Fruit fly (Drosophila melanogaster): Measurements from ENCODE around the gene Efa6.

Efa6 gene

dm6 chr3R:22547585-22548022 is 40.0 kb upstream of the Efa6 start, which contains the start of gene AdipoR (continued):
- no peak for TF ChIP-seq CG7786 (GFP tag; optimal IDR thresholded peaks at IDR 0.05)
- peak; percentile 7 for TF ChIP-seq CG7987 (GFP tag; optimal IDR thresholded peaks at IDR 0.05)
- no peak for TF ChIP-seq rib (GFP tag; IDR thresholded peaks at IDR 0.05)
- peak; percentile 91 for TF ChIP-seq Med (GFP tag)
- TF ChIP-seq eyg (GFP tag; optimal IDR thresholded peaks at IDR 0.05), result no peak
- no peak for TF ChIP-seq otp (GFP tag; IDR thresholded peaks at IDR 0.05)
- TF ChIP-seq Dref (GFP tag; IDR thresholded peaks at IDR 0.05), result peak; percentile 51
- no peak for TF ChIP-seq tgo (GFP tag; IDR thresholded peaks at IDR 0.05)
- no peak for TF ChIP-seq CG5245 (GFP tag; optimal IDR thresholded peaks at IDR 0.05)
- no peak for TF ChIP-seq slp2 (GFP tag; optimal IDR thresholded peaks at IDR 0.05)
- TF ChIP-seq gfzf (GFP tag; optimal IDR thresholded peaks at IDR 0.05), result peak; percentile 97
- no peak for TF ChIP-seq CG16863 (GFP tag; optimal IDR thresholded peaks at IDR 0.05)
- no peak for TF ChIP-seq lmd (GFP tag; IDR thresholded peaks at IDR 0.05)
- TF ChIP-seq knrl (GFP tag; IDR thresholded peaks at IDR 0.05; ENCODE audit: partially characterized antibody), result peak; percentile 55
- no peak for TF ChIP-seq lov (optimal IDR thresholded peaks at IDR 0.05)
- TF ChIP-seq lov (GFP tag; IDR thresholded peaks at IDR 0.05), result no peak
- TF ChIP-seq Oli (tag; optimal IDR thresholded peaks at IDR 0.05), result no peak
- TF ChIP-seq Xrp1 (GFP tag; IDR thresholded peaks at IDR 0.05), result peak; percentile 23; the same call in 1 of the 2 replicates
- peak; percentile 9; the same call in 1 of the 2 replicates for TF ChIP-seq aop (GFP tag; IDR thresholded peaks at IDR 0.05)
- peak; percentile 84 for TF ChIP-seq MBD-R2 (GFP tag; IDR thresholded peaks at IDR 0.05)
- peak; percentile 24 for TF ChIP-seq exex (tag; optimal IDR thresholded peaks at IDR 0.05)
- peak; percentile 16 for TF ChIP-seq bab2 (GFP tag; optimal IDR thresholded peaks at IDR 0.05)
- no peak for TF ChIP-seq CG13123 (GFP tag; optimal IDR thresholded peaks at IDR 0.05)
- TF ChIP-seq HmgD (GFP tag; optimal IDR thresholded peaks at IDR 0.05), result peak; percentile 33
- TF ChIP-seq Nf-YA (GFP tag; IDR thresholded peaks at IDR 0.05), result no peak
- TF ChIP-seq CG17186 (GFP tag; optimal IDR thresholded peaks at IDR 0.05), result peak; percentile 84
- TF ChIP-seq fu2 (GFP tag; optimal IDR thresholded peaks at IDR 0.05), result no peak
- TF ChIP-seq mam (GFP tag; optimal IDR thresholded peaks at IDR 0.05), result no peak
- TF ChIP-seq psq (GFP tag; optimal IDR thresholded peaks at IDR 0.05), result no peak
- TF ChIP-seq CG8478 (optimal IDR thresholded peaks at IDR 0.05), result no peak
- no peak for TF ChIP-seq pb (GFP tag; optimal IDR thresholded peaks at IDR 0.05)
- TF ChIP-seq pho (GFP tag; optimal IDR thresholded peaks at IDR 0.05), result no peak
- peak in 1 of 2 experiments; percentile 5 for TF ChIP-seq Pdp1 (GFP tag; optimal IDR thresholded peaks at IDR 0.05)
- peak; percentile 36 for TF ChIP-seq lilli (GFP tag; optimal IDR thresholded peaks at IDR 0.05)
- TF ChIP-seq CG15696 (tag; optimal IDR thresholded peaks at IDR 0.05), result no peak
- no peak for TF ChIP-seq CG17802 (tag; optimal IDR thresholded peaks at IDR 0.05)
- peak; percentile 54; the same call in 1 of the 4 replicates for TF ChIP-seq chinmo (GFP tag; IDR thresholded peaks at IDR 0.05; ENCODE audit: partially characterized antibody)
- 0 out of 3 replicates have a peak, but pooled peaks have one; percentile 27 for TF ChIP-seq CG2199 (GFP tag; IDR thresholded peaks at IDR 0.05)
- no peak; the same call in 1 of the 2 replicates for TF ChIP-seq tna (GFP tag; IDR thresholded peaks at IDR 0.05; ENCODE audit: partially characterized antibody)
- TF ChIP-seq CG42726 (GFP tag; IDR thresholded peaks at IDR 0.05; ENCODE audit: partially characterized antibody), result no peak
- no peak for TF ChIP-seq Dek (tag; optimal IDR thresholded peaks at IDR 0.05)
- TF ChIP-seq CG34224 (GFP tag; IDR thresholded peaks at IDR 0.05; ENCODE audit: partially characterized antibody), result peak; percentile 49; the same call in 2 of the 3 replicates
- TF ChIP-seq sim (GFP tag; IDR thresholded peaks at IDR 0.05), result no peak
- peak; percentile 48 for TF ChIP-seq lab (GFP tag; optimal IDR thresholded peaks at IDR 0.05)
- no peak for TF ChIP-seq ac (GFP tag; optimal IDR thresholded peaks at IDR 0.05)
- TF ChIP-seq gro (GFP tag; optimal IDR thresholded peaks at IDR 0.05), result no peak
- no peak for TF ChIP-seq CG3726 (GFP tag; IDR thresholded peaks at IDR 0.05)
- TF ChIP-seq yki (optimal IDR thresholded peaks at IDR 0.05), result no peak
- no peak for TF ChIP-seq Asciz (GFP tag; optimal IDR thresholded peaks at IDR 0.05)
- no peak for TF ChIP-seq Drgx (GFP tag; IDR thresholded peaks at IDR 0.05)
- TF ChIP-seq CG6175 (GFP tag; IDR thresholded peaks at IDR 0.05), result no peak
- no peak for TF ChIP-seq fru (optimal IDR thresholded peaks at IDR 0.05)
- no peak for TF ChIP-seq CG10274 (GFP tag; optimal IDR thresholded peaks at IDR 0.05)
